Worm (Caenorhabditis elegans): ENCODE measurements around the gene dpy-3.
A peak's percentile ranks its signal among the peaks of the same experiment; 100 is the strongest.

Gene dpy-3

ce11 chrX:2114171-2114570 is 31.3 kb downstream of the dpy-3 start:
- TF ChIP-seq aly-2 (tag; optimal IDR thresholded peaks at IDR 0.05) (no peak), aha-1 (tag) (peak; percentile 83)

ce11 chrX:2113004-2113403 is 32.4 kb downstream of the dpy-3 start, which contains the start of gene bus-5:
Gene bus-5, minus strand, starts transcription at chrX:2113104.
- TF ChIP-seq unc-62 (GFP tag; optimal IDR thresholded peaks at IDR 0.05 in 1 of 2) (peak in 1 of 2 experiments; percentile 50), unc-62 (tag; optimal IDR thresholded peaks at IDR 0.05) (no peak), F37D6.2 (tag; optimal IDR thresholded peaks at IDR 0.05) (no peak)

ce11 chrX:2110603-2111327 is 34.7 kb downstream of the dpy-3 start:
- TF ChIP-seq zip-11 (GFP tag; IDR thresholded peaks at IDR 0.05), result no peak
- TF ChIP-seq unc-62 (GFP tag; optimal IDR thresholded peaks at IDR 0.05 in 1 of 2), result peak in 1 of 2 experiments; percentile 96
- no peak for TF ChIP-seq unc-62 (tag; optimal IDR thresholded peaks at IDR 0.05)
- peak; percentile 73; the same call in 1 of the 2 replicates for TF ChIP-seq T26A8.4 (GFP tag; IDR thresholded peaks at IDR 0.05)
- no peak for TF ChIP-seq nhr-41 (GFP tag; IDR thresholded peaks at IDR 0.05)
- TF ChIP-seq aha-1 (tag), result peak; percentile 47

ce11 chrX:2108682-2109081 is 36.8 kb downstream of the dpy-3 start, which contains the start of gene F53B1.2:
Gene F53B1.2, plus strand, starts transcription at chrX:2108982.
- no peak for TF ChIP-seq ceh-20 (GFP tag; IDR thresholded peaks at IDR 0.05)
- TF ChIP-seq unc-130 (GFP tag; optimal IDR thresholded peaks at IDR 0.05), result no peak
- TF ChIP-seq aha-1 (tag), result no peak

- TF ChIP-seq daf-12 (tag; optimal IDR thresholded peaks at IDR 0.05) (no peak), mxl-3 (GFP tag; optimal IDR thresholded peaks at IDR 0.05) (peak; percentile 71), lin-15B (tag; optimal IDR thresholded peaks at IDR 0.05) (no peak), pqm-1 (tag; optimal IDR thresholded peaks at IDR 0.05) (peak; percentile 15), hif-1 (tag; optimal IDR thresholded peaks at IDR 0.05) (peak in 1 of 2 experiments; percentile 1), hlh-30 (tag; optimal IDR thresholded peaks at IDR 0.05; ENCODE audit: insufficient read depth) (peak; percentile 1), ztf-11 (tag; optimal IDR thresholded peaks at IDR 0.05) (no peak), zfp-3 (GFP tag; conservative IDR thresholded peaks at IDR 0.05) (no peak), attf-4 (tag; optimal IDR thresholded peaks at IDR 0.05) (no peak), unc-62 (GFP tag; optimal IDR thresholded peaks at IDR 0.05 in 1 of 2) (peak in 1 of 2 experiments; percentile 30), unc-62 (tag; optimal IDR thresholded peaks at IDR 0.05) (no peak), duxl-1 (tag; optimal IDR thresholded peaks at IDR 0.05; ENCODE audit: poor library complexity) (no peak), nhr-102 (tag; optimal IDR thresholded peaks at IDR 0.05) (no peak), snpc-1.2 (GFP tag; IDR thresholded peaks at IDR 0.05) (no peak)
These were observed 37.3 kb downstream of the dpy-3 start for ce11 chrX:2108182-2108581.

- TF ChIP-seq dmd-8 (GFP tag; IDR thresholded peaks at IDR 0.05), result no peak
- peak; percentile 5 for TF ChIP-seq aha-1 (tag)
- peak; percentile 70 for TF ChIP-seq pqm-1 (tag; optimal IDR thresholded peaks at IDR 0.05)
- peak; percentile 69 for TF ChIP-seq hlh-11 (tag; optimal IDR thresholded peaks at IDR 0.05)
- no peak for TF ChIP-seq set-16 (GFP tag; IDR thresholded peaks at IDR 0.05)
- peak; percentile 46 for TF ChIP-seq hlh-30 (tag; optimal IDR thresholded peaks at IDR 0.05; ENCODE audit: insufficient read depth)
- 0 out of 2 replicates have a peak, but pooled peaks have one; percentile 30 for TF ChIP-seq tra-1 (GFP tag; IDR thresholded peaks at IDR 0.05)
- TF ChIP-seq dve-1 (tag; optimal IDR thresholded peaks at IDR 0.05; ENCODE audit: insufficient read depth), result peak; percentile 83
- no peak for TF ChIP-seq unc-130 (GFP tag; optimal IDR thresholded peaks at IDR 0.05)
- peak; percentile 92 for TF ChIP-seq mxl-2 (GFP tag; conservative IDR thresholded peaks at IDR 0.05)
- TF ChIP-seq nhr-48 (tag; optimal IDR thresholded peaks at IDR 0.05), result peak; percentile 4
- peak; percentile 87 for TF ChIP-seq dmd-6 (GFP tag; IDR thresholded peaks at IDR 0.05)
- no peak for TF ChIP-seq attf-4 (tag; optimal IDR thresholded peaks at IDR 0.05)
- no peak for TF ChIP-seq daf-16 (GFP tag; optimal IDR thresholded peaks at IDR 0.05)
- peak; percentile 65 for TF ChIP-seq daf-16 (tag; optimal IDR thresholded peaks at IDR 0.05)
These were observed 38.0 kb downstream of the dpy-3 start for ce11 chrX:2107414-2107813.

All from whole organism, L4 larva.